Worm (Caenorhabditis elegans) whole organism, early embryonic: Measurements from ENCODE around the gene prp-8.

Experiments
- ama-1 ChIP-seq: fragments of 150-350 bp; optimal IDR thresholded peaks from 2 replicates; lab custom pipeline; 2014
- ceh-36 ChIP-seq: sonication (generic microtip); optimal IDR thresholded peaks from 2 replicates; lab custom pipeline; 2016; ENCODE audit warnings: missing genetic modification characterization, inconsistent platforms, missing compliant biosample characterization
- hnd-1 ChIP-seq: sonication (generic microtip); optimal IDR thresholded peaks from 2 replicates; lab custom pipeline; 2016; ENCODE audit warnings: missing genetic modification characterization, missing compliant biosample characterization
- sea-1 ChIP-seq: fragments of 200-800 bp; sonication (Bioruptor generic); conservative IDR thresholded peaks from 2 replicates; pipeline ENCODE4 v1.3.6; 2022; ENCODE audit warnings: missing genetic modification characterization, missing compliant biosample characterization
- tra-4 ChIP-seq: sonication (generic microtip); optimal IDR thresholded peaks from 2 replicates; lab custom pipeline; 2017; ENCODE audit warnings: missing genetic modification characterization, missing compliant biosample characterization

- no peak for TF ChIP-seq tra-4 (tag; lab: Kevin White, UChicago)
- no peak for TF ChIP-seq ama-1
- TF ChIP-seq ceh-36 (tag; lab: Kevin White, UChicago): no peak
- no peak for TF ChIP-seq hnd-1 (tag; lab: Kevin White, UChicago)
- TF ChIP-seq sea-1 (GFP tag; lab: Robert Waterston, UW): no peak
Measured at ce11 chrIII:8164771-8165170, 598 bp downstream of the prp-8 start.
